Fruit fly (Drosophila melanogaster): ENCODE data around the gene MKP-4.

DNA sequence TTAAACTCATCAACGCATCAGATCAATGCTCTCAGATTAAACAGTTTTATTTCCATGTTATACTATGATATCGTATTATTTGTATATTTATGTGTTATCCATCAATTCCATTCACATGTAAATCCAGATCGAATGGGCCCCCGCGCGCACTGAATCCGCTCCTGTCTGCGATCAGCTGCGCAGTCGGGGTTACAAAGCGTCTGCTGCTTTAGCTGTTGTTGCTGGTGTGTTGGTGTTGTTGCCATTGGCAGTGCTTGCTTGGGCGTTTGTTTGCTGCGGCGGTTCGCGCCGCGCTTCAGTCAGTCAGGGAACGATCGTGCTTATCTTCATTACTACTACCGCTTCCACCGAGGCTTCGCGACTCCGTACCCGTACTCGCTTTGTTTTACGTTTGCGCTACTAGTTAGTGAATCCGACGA is 44.1 kb downstream of the MKP-4 start, which contains the start of gene Zw:
- TF ChIP-seq CG13123 (GFP tag; optimal IDR thresholded peaks at IDR 0.05) (no peak), MBD-R2 (GFP tag; IDR thresholded peaks at IDR 0.05) (peak; percentile 38; the same call in 1 of the 2 replicates), NC2β (GFP tag; optimal IDR thresholded peaks at IDR 0.05) (no peak), CG2875 (GFP tag; optimal IDR thresholded peaks at IDR 0.05) (no peak)

Data from whole organism, embryonic.